Fruit fly (Drosophila melanogaster): Measurements from ENCODE around the gene Dci.

Dci gene

DNA sequence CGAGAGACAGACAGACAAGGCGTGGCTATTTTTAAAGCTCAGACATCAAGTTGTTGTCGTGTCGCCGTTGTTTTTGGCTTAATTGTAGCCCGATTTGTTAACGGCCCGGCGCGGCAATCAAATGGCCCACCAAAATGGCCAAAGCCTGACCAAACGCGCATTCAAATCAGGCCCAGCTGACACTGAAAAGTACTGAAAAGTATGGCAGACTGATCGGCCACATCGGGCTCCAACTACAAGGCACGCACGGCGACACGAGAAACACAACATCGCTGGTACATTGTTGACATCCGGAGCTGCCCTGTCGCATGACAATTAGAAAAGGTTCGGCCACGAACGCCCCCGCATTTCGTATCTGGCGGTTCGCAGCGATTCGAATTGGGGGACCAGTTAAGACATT lies 39.3 kb upstream of the Dci start (continued):
- TF ChIP-seq CG1832 (GFP tag; optimal IDR thresholded peaks at IDR 0.05) (no peak), CG12155 (GFP tag; optimal IDR thresholded peaks at IDR 0.05) (no peak), ftz-f1 (GFP tag; optimal IDR thresholded peaks at IDR 0.05) (no peak), Myb (GFP tag; optimal IDR thresholded peaks at IDR 0.05) (no peak), tll (GFP tag; optimal IDR thresholded peaks at IDR 0.05) (no peak), Oli (tag; optimal IDR thresholded peaks at IDR 0.05) (no peak), dpn (GFP tag; optimal IDR thresholded peaks at IDR 0.05) (no peak), CG16815 (GFP tag; optimal IDR thresholded peaks at IDR 0.05) (no peak), Nf-YA (GFP tag; IDR thresholded peaks at IDR 0.05) (no peak), kni (GFP tag; optimal IDR thresholded peaks at IDR 0.05) (peak; percentile 87), abd-A (tag; optimal IDR thresholded peaks at IDR 0.05) (peak; percentile 64), tna (GFP tag; IDR thresholded peaks at IDR 0.05; ENCODE audit: partially characterized antibody) (no peak), CG5245 (GFP tag; optimal IDR thresholded peaks at IDR 0.05) (no peak), sens (GFP tag) (peak; percentile 53), kay (GFP tag; optimal IDR thresholded peaks at IDR 0.05) (no peak), ATbp (GFP tag; optimal IDR thresholded peaks at IDR 0.05) (no peak), CG7839 (tag; optimal IDR thresholded peaks at IDR 0.05) (no peak), ab (GFP tag; optimal IDR thresholded peaks at IDR 0.05) (no peak), shn (GFP tag; optimal IDR thresholded peaks at IDR 0.05) (no peak), croc (GFP tag; conservative IDR thresholded peaks at IDR 0.05) (no peak)

DNA sequence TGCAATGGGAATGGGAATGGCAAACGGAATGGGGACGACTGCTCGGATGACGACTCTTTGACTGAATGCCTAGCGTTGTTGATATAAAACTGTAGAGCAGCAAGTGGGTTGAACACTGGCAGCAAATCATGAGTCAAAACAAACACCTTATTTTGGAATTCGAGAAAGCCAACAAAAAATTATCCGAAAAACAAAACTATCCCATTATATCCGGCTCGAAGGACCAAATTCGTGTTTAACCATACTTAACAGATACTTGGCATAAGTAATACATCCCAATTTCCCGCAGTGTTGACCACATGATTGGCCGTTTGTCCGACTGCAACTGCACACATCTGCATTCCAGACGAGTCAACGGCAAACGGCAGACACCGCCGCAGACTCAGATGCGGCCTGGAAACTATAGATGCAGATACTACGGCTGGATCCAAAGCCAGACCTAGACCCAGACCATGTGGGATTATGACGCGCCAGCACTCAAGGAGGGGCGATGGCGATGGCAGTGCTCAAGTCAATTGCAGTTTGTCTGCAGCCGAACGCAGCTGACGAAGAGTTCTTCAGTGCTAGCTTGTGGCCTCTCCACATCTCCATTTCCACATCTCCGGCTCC lies 37.8 kb upstream of the Dci start:
- TF ChIP-seq bbx (GFP tag; IDR thresholded peaks at IDR 0.05; ENCODE audit: partially characterized antibody) (no peak), gfzf (GFP tag; optimal IDR thresholded peaks at IDR 0.05) (no peak), Max (GFP tag; optimal IDR thresholded peaks at IDR 0.05) (no peak), CG17361 (GFP tag; IDR thresholded peaks at IDR 0.05) (0 out of 3 replicates have a peak, but pooled peaks have one; percentile 14), lab (GFP tag; optimal IDR thresholded peaks at IDR 0.05) (no peak), chn (GFP tag; optimal IDR thresholded peaks at IDR 0.05) (no peak), CG13624 (GFP tag; optimal IDR thresholded peaks at IDR 0.05) (no peak), jumu (GFP tag; optimal IDR thresholded peaks at IDR 0.05) (no peak), ken (GFP tag; IDR thresholded peaks at IDR 0.05) (no peak), CG11723 (GFP tag; optimal IDR thresholded peaks at IDR 0.05) (no peak), prd (optimal IDR thresholded peaks at IDR 0.05) (no peak), prd (GFP tag; IDR thresholded peaks at IDR 0.05) (0 out of 3 replicates have a peak, but pooled peaks have one; percentile 19), Doc3 (GFP tag; IDR thresholded peaks at IDR 0.05; ENCODE audit: partially characterized antibody) (no peak), ro (GFP tag; IDR thresholded peaks at IDR 0.05) (no peak), crol (GFP tag; IDR thresholded peaks at IDR 0.05) (no peak), Sox100B (GFP tag; optimal IDR thresholded peaks at IDR 0.05) (no peak), gt (GFP tag; IDR thresholded peaks at IDR 0.05) (no peak), fu2 (GFP tag; optimal IDR thresholded peaks at IDR 0.05) (no peak), Opbp (GFP tag; IDR thresholded peaks at IDR 0.05; ENCODE audit: partially characterized antibody) (no peak), pzg (GFP tag; optimal IDR thresholded peaks at IDR 0.05) (no peak), ind (GFP tag; optimal IDR thresholded peaks at IDR 0.05) (no peak), CG30020 (tag; optimal IDR thresholded peaks at IDR 0.05) (no peak), Pdp1 (GFP tag; optimal IDR thresholded peaks at IDR 0.05) (no peak), CG1603 (tag; optimal IDR thresholded peaks at IDR 0.05) (peak; percentile 71), fd3F (GFP tag; optimal IDR thresholded peaks at IDR 0.05) (no peak), BEAF-32 (GFP tag; optimal IDR thresholded peaks at IDR 0.05) (no peak), CG6654 (GFP tag; optimal IDR thresholded peaks at IDR 0.05) (no peak), tx (GFP tag; optimal IDR thresholded peaks at IDR 0.05) (no peak), D (optimal IDR thresholded peaks at IDR 0.05) (no peak), D (GFP tag; optimal IDR thresholded peaks at IDR 0.05) (no peak), ftz-f1 (GFP tag; optimal IDR thresholded peaks at IDR 0.05) (no peak)

All from whole organism, embryonic.